Worm (Caenorhabditis elegans): ENCODE measurements around the gene F22B7.1.

The F22B7.1 gene

ce11 chrIII:8630833-8631232 is 34.3 kb upstream of the F22B7.1 start, which contains the start of gene dnj-10 (continued):
- no peak for TF ChIP-seq lin-1 (GFP tag; IDR thresholded peaks at IDR 0.05)

DNA sequence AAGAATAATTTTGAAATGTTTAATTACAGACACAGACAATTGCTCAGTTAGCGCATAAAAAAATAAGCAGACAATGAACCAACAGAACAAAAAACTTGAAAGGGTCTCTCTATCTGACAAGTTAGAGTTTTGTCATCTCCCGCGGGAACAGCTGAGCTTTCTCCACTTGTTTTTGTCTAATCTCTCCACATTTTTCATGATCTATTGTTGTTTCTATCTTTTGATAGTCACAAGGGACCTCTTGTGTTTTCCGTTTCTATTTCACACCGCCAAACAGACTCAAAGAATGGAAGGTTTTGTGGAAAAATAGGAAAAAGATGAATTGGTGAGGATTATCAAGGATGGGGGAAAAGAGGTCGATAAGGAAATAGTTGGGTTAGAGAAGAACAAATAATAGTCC is 28.3 kb upstream of the F22B7.1 start:
- TF ChIP-seq ceh-20 (GFP tag; IDR thresholded peaks at IDR 0.05) = 0 out of 2 replicates have a peak, but pooled peaks have one; percentile 36
- TF ChIP-seq rbr-2 (tag; optimal IDR thresholded peaks at IDR 0.05) = peak; percentile 5
- TF ChIP-seq tra-1 (GFP tag; IDR thresholded peaks at IDR 0.05) = no peak
- no peak for TF ChIP-seq nhr-11 (tag; optimal IDR thresholded peaks at IDR 0.05)
- TF ChIP-seq egl-43 (GFP tag; IDR thresholded peaks at IDR 0.05) = no peak
- TF ChIP-seq daf-16 (GFP tag; optimal IDR thresholded peaks at IDR 0.05) = peak in 1 of 2 experiments; percentile 30
- TF ChIP-seq daf-16 (tag; optimal IDR thresholded peaks at IDR 0.05) = no peak
- peak; percentile 27 for TF ChIP-seq mep-1 (tag; optimal IDR thresholded peaks at IDR 0.05)
- TF ChIP-seq lin-39 (tag; optimal IDR thresholded peaks at IDR 0.05) = peak; percentile 11
- TF ChIP-seq hlh-30 (tag; optimal IDR thresholded peaks at IDR 0.05; ENCODE audit: insufficient read depth) = peak; percentile 32
- TF ChIP-seq unc-62 (GFP tag; optimal IDR thresholded peaks at IDR 0.05 in 1 of 2) = peak in 1 of 2 experiments; percentile 94
- TF ChIP-seq unc-62 (tag; optimal IDR thresholded peaks at IDR 0.05) = no peak
- peak in 1 of 2 experiments; percentile 44 for TF ChIP-seq lsy-2 (tag; optimal IDR thresholded peaks at IDR 0.05)
- no peak for TF ChIP-seq gei-8 (GFP tag; optimal IDR thresholded peaks at IDR 0.05)
- 0 out of 2 replicates have a peak, but pooled peaks have one; percentile 10 for TF ChIP-seq hmg-1.1 (GFP tag; IDR thresholded peaks at IDR 0.05)

ce11 chrIII:8639188-8639795 is 25.8 kb upstream of the F22B7.1 start, which contains the start of gene fip-1:
Gene fip-1, plus strand, starts transcription at chrIII:8639745.
- TF ChIP-seq lin-13 (GFP tag; optimal IDR thresholded peaks at IDR 0.05) = peak; percentile 16
- no peak for TF ChIP-seq attf-4 (tag; optimal IDR thresholded peaks at IDR 0.05)
- peak; percentile 80 for TF ChIP-seq pha-4 (GFP tag; IDR thresholded peaks at IDR 0.05)
- no peak for TF ChIP-seq pha-4 (tag; optimal IDR thresholded peaks at IDR 0.05)
- TF ChIP-seq dve-1 (tag; optimal IDR thresholded peaks at IDR 0.05; ENCODE audit: insufficient read depth) = peak; percentile 37
- TF ChIP-seq F26F4.8 (GFP tag; conservative IDR thresholded peaks at IDR 0.05) = peak; percentile 84
- peak; percentile 81 for TF ChIP-seq vab-7 (GFP tag; IDR thresholded peaks at IDR 0.05)
- peak; percentile 21 for TF ChIP-seq mep-1 (tag; optimal IDR thresholded peaks at IDR 0.05)
- TF ChIP-seq nhr-6 (tag; optimal IDR thresholded peaks at IDR 0.05) = no peak
- TF ChIP-seq nhr-48 (tag; optimal IDR thresholded peaks at IDR 0.05) = peak; percentile 20
- TF ChIP-seq lir-3 (tag; optimal IDR thresholded peaks at IDR 0.05) = peak; percentile 5
- TF ChIP-seq egl-27 (tag; optimal IDR thresholded peaks at IDR 0.05) = no peak
- no peak for TF ChIP-seq tag-97 (GFP tag; IDR thresholded peaks at IDR 0.05)
- 0 out of 2 replicates have a peak, but pooled peaks have one; percentile 40 for TF ChIP-seq zfp-3 (GFP tag; conservative IDR thresholded peaks at IDR 0.05)
- TF ChIP-seq nhr-42 (GFP tag; IDR thresholded peaks at IDR 0.05) = peak; percentile 48; the same call in 1 of the 2 replicates
- peak; percentile 55 for TF ChIP-seq mes-2 (tag; optimal IDR thresholded peaks at IDR 0.05; ENCODE audit: poor library complexity, severe bottlenecking)
- TF ChIP-seq hmg-1.1 (GFP tag; IDR thresholded peaks at IDR 0.05) = peak; percentile 41
- peak; percentile 26 for TF ChIP-seq nhr-102 (tag; optimal IDR thresholded peaks at IDR 0.05)
- peak; percentile 73 for TF ChIP-seq lin-38 (GFP tag; IDR thresholded peaks at IDR 0.05)
- TF ChIP-seq gei-8 (GFP tag; optimal IDR thresholded peaks at IDR 0.05) = peak; percentile 36
- peak; percentile 72 for TF ChIP-seq arid-1 (GFP tag; conservative IDR thresholded peaks at IDR 0.05)
- TF ChIP-seq ctbp-1 (GFP tag; IDR thresholded peaks at IDR 0.05) = 0 out of 2 replicates have a peak, but pooled peaks have one; percentile 39
- peak; percentile 91 for TF ChIP-seq dmd-8 (GFP tag; IDR thresholded peaks at IDR 0.05)
- 0 out of 2 replicates have a peak, but pooled peaks have one; percentile 57 for TF ChIP-seq madf-9 (GFP tag; conservative IDR thresholded peaks at IDR 0.05)
- TF ChIP-seq ceh-44 (GFP tag; IDR thresholded peaks at IDR 0.05) = 0 out of 2 replicates have a peak, but pooled peaks have one; percentile 49
- peak; percentile 23; the same call in 1 of the 2 replicates for TF ChIP-seq dmd-6 (GFP tag; IDR thresholded peaks at IDR 0.05)
- no peak for TF ChIP-seq lin-1 (GFP tag; IDR thresholded peaks at IDR 0.05)
- 0 out of 2 replicates have a peak, but pooled peaks have one; percentile 70 for TF ChIP-seq D1046.2 (GFP tag; IDR thresholded peaks at IDR 0.05)
- TF ChIP-seq madf-5 (GFP tag; IDR thresholded peaks at IDR 0.05) = peak; percentile 40 to 69; a peak in 1 of 4 replicates
- TF ChIP-seq hlh-11 (tag; optimal IDR thresholded peaks at IDR 0.05) = no peak
- TF ChIP-seq tra-1 (GFP tag; IDR thresholded peaks at IDR 0.05) = peak; percentile 70; the same call in 1 of the 2 replicates
- peak; percentile 66 for TF ChIP-seq duxl-1 (tag; optimal IDR thresholded peaks at IDR 0.05; ENCODE audit: poor library complexity)
- peak; percentile 92 for TF ChIP-seq aha-1 (tag)
- TF ChIP-seq Y48G9A.11 (GFP tag; IDR thresholded peaks at IDR 0.05) = no peak; the same call in none of the 2 replicates
- no peak for TF ChIP-seq nhr-237 (tag; optimal IDR thresholded peaks at IDR 0.05)

Data from whole organism, L4 larva.